Worm (Caenorhabditis elegans) whole organism, midembryonic: ENCODE data around the gene F41E6.1.

Source experiments
- T22C8.4 ChIP-seq: fragments of 200-800 bp; sonication (Bioruptor generic); IDR thresholded peaks from 2 replicates; pipeline ENCODE4 v1.3.6; 2022; ENCODE audit warnings: missing genetic modification characterization, missing compliant biosample characterization
- cog-1 ChIP-seq: sonication (generic microtip); optimal IDR thresholded peaks from 2 replicates; lab custom pipeline; 2016; ENCODE audit warnings: missing genetic modification characterization, missing compliant biosample characterization
- med-1 ChIP-seq: sonication (generic microtip); optimal IDR thresholded peaks from 2 replicates; lab custom pipeline; 2017; ENCODE audit warnings: missing genetic modification characterization, mild to moderate bottlenecking, missing compliant biosample characterization, antibody characterized with exemption, missing genetic modification reagents; ENCODE audit not compliant: insufficient read depth
- ztf-29 ChIP-seq: fragments of 200-800 bp; sonication (Bioruptor generic); IDR thresholded peaks from 2 replicates; pipeline ENCODE4 v1.3.6; 2022; ENCODE audit warnings: missing genetic modification reagents, missing genetic modification characterization, missing compliant biosample characterization

ce11 chrV:8599192-8599591, 23.2 kb upstream of the F41E6.1 start, which contains the start of gene F41E6.7:
- no peak for TF ChIP-seq T22C8.4
- TF ChIP-seq cog-1 (tag; lab: Kevin White, UChicago): no peak
- TF ChIP-seq ztf-29 (GFP tag; lab: Robert Waterston, UW): no peak
- no peak for TF ChIP-seq med-1
